Fruit fly (Drosophila melanogaster) whole organism, adult: Measurements from ENCODE around the gene Uev1A.

ENCODE experiments used
- CG12768 ChIP-seq: fragments of 200-800 bp; sonication (Bioruptor generic); optimal IDR thresholded peaks from 2 replicates; lab custom pipeline; 2017; ENCODE audit warnings: missing biosample characterization, missing genetic modification characterization, mild to moderate bottlenecking, moderate library complexity, missing genetic modification reagents
- CG7045 ChIP-seq: fragments of 200-800 bp; sonication (Bioruptor generic); optimal IDR thresholded peaks from 2 replicates; lab custom pipeline; 2017; ENCODE audit warnings: missing biosample characterization, mild to moderate bottlenecking, missing genetic modification characterization
- bab1 ChIP-seq: fragments of 200-800 bp; sonication (Bioruptor generic); optimal IDR thresholded peaks from 3 replicates; lab custom pipeline; 2019; ENCODE audit warnings: missing biosample characterization, mild to moderate bottlenecking, missing genetic modification characterization, moderate library complexity
- cnc ChIP-seq, 2 experiments: fragments of >200 bp; optimal IDR thresholded peaks; 2 replicates each; lab custom pipeline; 2017
- kay ChIP-seq: fragments of 200-800 bp; sonication (Bioruptor generic); peaks from one replicate; lab custom pipeline; 2016; ENCODE audit warnings: missing biosample characterization, missing genetic modification characterization, borderline replicate concordance
- tj ChIP-seq: fragments of 200-800 bp; sonication (Bioruptor generic); optimal IDR thresholded peaks from 3 replicates; lab custom pipeline; 2017; ENCODE audit warnings: missing biosample characterization, mild to moderate bottlenecking, missing genetic modification characterization, moderate library complexity
- toe ChIP-seq: fragments of 200-800 bp; sonication (Bioruptor generic); optimal IDR thresholded peaks from 2 replicates; lab custom pipeline; 2016; ENCODE audit warnings: missing biosample characterization, missing genetic modification characterization

dm6 chr3L:5355823-5356049 lies 10.3 kb downstream of the Uev1A start, which contains the start of gene lama:
- no peak for TF ChIP-seq kay (GFP tag; lab: Kevin White, UChicago)
- TF ChIP-seq tj (GFP tag; lab: Kevin White, UChicago), result no peak
- no peak for TF ChIP-seq cnc (optimal IDR thresholded peaks at IDR 0.05; lab: Kevin White, UChicago)
- no peak for TF ChIP-seq toe (GFP tag; lab: Kevin White, UChicago)
- no peak for TF ChIP-seq CG12768
- TF ChIP-seq CG7045, result no peak
- TF ChIP-seq bab1 (GFP tag; lab: Kevin White, UChicago), result no peak
